Fruit fly (Drosophila melanogaster) whole organism, prepupa: Measurements from ENCODE around the gene CG1575.

Experiments
- CG11902 ChIP-seq: fragments of 200-800 bp; sonication (Bioruptor generic); optimal IDR thresholded peaks from 3 replicates; lab custom pipeline; 2016; ENCODE audit warnings: missing biosample characterization, missing genetic modification characterization
- CG6163 ChIP-seq: fragments of 200-800 bp; sonication (Bioruptor generic); IDR thresholded peaks from 3 replicates; pipeline ENCODE4 v1.3.6; 2022; ENCODE audit warnings: missing biosample characterization, missing genetic modification characterization
- esn ChIP-seq: fragments of 200-800 bp; sonication (Bioruptor generic); optimal IDR thresholded peaks from 2 replicates; lab custom pipeline; 2016; ENCODE audit warnings: missing biosample characterization, mild to moderate bottlenecking, missing genetic modification characterization, moderate library complexity

DNA sequence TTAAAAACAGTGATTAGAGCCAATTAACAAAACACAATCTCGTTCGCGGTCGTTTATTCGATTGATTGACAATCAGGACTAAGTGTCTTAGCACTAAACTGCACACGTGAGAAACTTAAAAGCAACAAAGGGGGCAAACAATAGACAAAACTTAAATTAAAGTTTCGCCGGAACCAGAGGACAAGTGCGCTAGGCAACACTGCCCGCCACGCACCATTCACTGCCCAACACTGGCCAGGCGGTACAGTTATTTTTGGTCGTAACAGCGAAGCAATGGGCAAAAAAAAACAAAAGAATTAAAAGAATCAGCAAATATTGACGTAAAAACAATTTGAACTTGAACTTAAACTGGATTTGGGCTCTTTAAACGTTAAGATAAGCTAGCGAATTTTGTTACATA lies 20.5 kb downstream of the CG1575 start:
- no peak for TF ChIP-seq CG6163 (GFP tag; lab: Robert Waterston, UW)
- TF ChIP-seq CG11902 (GFP tag; lab: Kevin White, UChicago), result no peak
- no peak for TF ChIP-seq esn (GFP tag; lab: Kevin White, UChicago)
